Worm (Caenorhabditis elegans): ENCODE measurements around the gene mrps-26.

ce11 chrIII:5200349-5200748 lies 34.1 kb upstream of the mrps-26 start:
- no peak for TF ChIP-seq hmg-4 (GFP tag; optimal IDR thresholded peaks at IDR 0.05)
- no peak for TF ChIP-seq tra-4 (tag; optimal IDR thresholded peaks at IDR 0.05)
- TF ChIP-seq B0310.2 (tag; optimal IDR thresholded peaks at IDR 0.05) = no peak
- TF ChIP-seq ama-1 (optimal IDR thresholded peaks at IDR 0.05) = no peak
- no peak for TF ChIP-seq flt-1 (GFP tag; IDR thresholded peaks at IDR 0.05)
- TF ChIP-seq aly-1 (tag; optimal IDR thresholded peaks at IDR 0.05) = no peak
- TF ChIP-seq hmbx-1 (tag; optimal IDR thresholded peaks at IDR 0.05) = no peak
- no peak for TF ChIP-seq sea-1 (GFP tag; conservative IDR thresholded peaks at IDR 0.05)
- no peak for TF ChIP-seq scrt-1 (GFP tag; IDR thresholded peaks at IDR 0.05)
- TF ChIP-seq tbx-37 (GFP tag; conservative IDR thresholded peaks at IDR 0.05) = no peak
